Worm (Caenorhabditis elegans) whole organism, L1 larva: Measurements from ENCODE around the gene lgl-1.
A peak's percentile ranks its signal among the peaks of the same experiment; 100 is the strongest.

Experiments used
- C34B4.2 ChIP-seq: sonication (generic microtip); optimal IDR thresholded peaks from 2 replicates; lab custom pipeline; 2017; ENCODE audit warnings: mild to moderate bottlenecking, missing genetic modification characterization, missing compliant biosample characterization
- aha-1 ChIP-seq: fragments of 150-350 bp; optimal IDR thresholded peaks from 2 replicates; lab custom pipeline; 2014; ENCODE audit warnings: missing biosample characterization, missing genetic modification characterization
- alr-1 ChIP-seq: fragments of 200-800 bp; sonication (Bioruptor generic); optimal IDR thresholded peaks from 2 replicates; lab custom pipeline; 2018; ENCODE audit warnings: borderline replicate concordance, mild to moderate bottlenecking, missing genetic modification characterization, missing compliant biosample characterization
- blmp-1 ChIP-seq: fragments of 150-350 bp; optimal IDR thresholded peaks from 2 replicates; lab custom pipeline; 2014; ENCODE audit warnings: missing biosample characterization, missing genetic modification characterization
- ceh-88 ChIP-seq: fragments of 200-800 bp; sonication (Bioruptor generic); IDR thresholded peaks from 2 replicates; pipeline ENCODE4 v1.3.6; 2022; ENCODE audit warnings: missing genetic modification characterization, missing compliant biosample characterization
- efl-1 ChIP-seq, 4 experiments: fragments of 150-350 bp; optimal IDR thresholded peaks in 3 of 4; peaks in 1 of 4; 1 replicate in 1 of 4; 2 replicates in 3 of 4; lab custom pipeline; 2014; ENCODE audit warnings: missing biosample characterization in 2 of 4, missing genetic modification characterization in 2 of 4, missing genetic modification reagents in 2 of 4
- elt-2 ChIP-seq: sonication (generic microtip); optimal IDR thresholded peaks from 2 replicates; lab custom pipeline; 2016; ENCODE audit warnings: missing genetic modification characterization, mild to moderate bottlenecking, inconsistent platforms, missing compliant biosample characterization, missing genetic modification reagents
- fkh-8 ChIP-seq: sonication (generic microtip); optimal IDR thresholded peaks from 2 replicates; lab custom pipeline; 2016; ENCODE audit warnings: mild to moderate bottlenecking, missing genetic modification characterization, missing compliant biosample characterization
- jun-1 ChIP-seq: fragments of 150-350 bp; optimal IDR thresholded peaks from 2 replicates; lab custom pipeline; 2014; ENCODE audit warnings: missing biosample characterization, missing genetic modification reagents, missing genetic modification characterization
- lin-13 ChIP-seq: fragments of 150-350 bp; optimal IDR thresholded peaks from 2 replicates; lab custom pipeline; 2014; ENCODE audit warnings: missing biosample characterization, missing genetic modification reagents, missing genetic modification characterization
- lin-14 ChIP-seq: fragments of 200-800 bp; sonication (Bioruptor generic); optimal IDR thresholded peaks from 2 replicates; lab custom pipeline; 2018; ENCODE audit warnings: mild to moderate bottlenecking, missing genetic modification characterization, moderate library complexity, missing compliant biosample characterization
- lin-15B ChIP-seq: fragments of 150-350 bp; sonication (generic microtip); optimal IDR thresholded peaks from 3 replicates; lab custom pipeline; 2014; ENCODE audit warnings: missing biosample characterization, missing genetic modification characterization
- lin-35 ChIP-seq, 2 experiments: fragments of 150-350 bp; optimal IDR thresholded peaks; 2 replicates each; lab custom pipeline; 2014; ENCODE audit warnings: missing biosample characterization in 2 of 2, missing genetic modification characterization in 2 of 2, missing genetic modification reagents in 2 of 2
- mab-9 ChIP-seq: fragments of 200-800 bp; sonication (Bioruptor generic); IDR thresholded peaks from 2 replicates; pipeline ENCODE4 v1.3.6; 2022; ENCODE audit warnings: missing genetic modification reagents, missing genetic modification characterization, missing compliant biosample characterization
- nhr-20 ChIP-seq: sonication (generic microtip); optimal IDR thresholded peaks from 2 replicates; lab custom pipeline; 2016; ENCODE audit warnings: mild to moderate bottlenecking, missing genetic modification characterization, missing compliant biosample characterization
- nhr-47 ChIP-seq: sonication (generic microtip); optimal IDR thresholded peaks from 2 replicates; lab custom pipeline; 2016; ENCODE audit warnings: mild to moderate bottlenecking, missing genetic modification characterization, moderate library complexity, missing compliant biosample characterization
- nhr-77 ChIP-seq: fragments of 150-350 bp; optimal IDR thresholded peaks from 2 replicates; lab custom pipeline; 2014; ENCODE audit warnings: missing biosample characterization, missing genetic modification characterization
- nhr-85 ChIP-seq: sonication (generic microtip); peaks from one replicate; lab custom pipeline; 2016; ENCODE audit warnings: missing genetic modification characterization, inconsistent platforms, missing compliant biosample characterization
- unc-30 ChIP-seq: sonication (generic microtip); optimal IDR thresholded peaks from 2 replicates; lab custom pipeline; 2017; ENCODE audit warnings: missing biosample characterization, missing genetic modification characterization
- unc-62 ChIP-seq: fragments of 150-350 bp; optimal IDR thresholded peaks from 2 replicates; lab custom pipeline; 2014; ENCODE audit warnings: missing biosample characterization, missing genetic modification reagents, missing genetic modification characterization
- unc-98 ChIP-seq: fragments of 200-800 bp; sonication (Bioruptor generic); IDR thresholded peaks from 2 replicates; pipeline ENCODE4 v1.3.6; 2022; ENCODE audit warnings: missing genetic modification characterization, missing compliant biosample characterization
- zip-4 ChIP-seq: fragments of 200-800 bp; sonication (Bioruptor generic); optimal IDR thresholded peaks from 2 replicates; lab custom pipeline; 2018; ENCODE audit warnings: mild to moderate bottlenecking, missing genetic modification characterization, moderate library complexity, missing compliant biosample characterization
- ztf-4 ChIP-seq: fragments of 150-350 bp; optimal IDR thresholded peaks from 2 replicates; lab custom pipeline; 2014; ENCODE audit warnings: missing biosample characterization, missing genetic modification characterization

lgl-1 gene

DNA sequence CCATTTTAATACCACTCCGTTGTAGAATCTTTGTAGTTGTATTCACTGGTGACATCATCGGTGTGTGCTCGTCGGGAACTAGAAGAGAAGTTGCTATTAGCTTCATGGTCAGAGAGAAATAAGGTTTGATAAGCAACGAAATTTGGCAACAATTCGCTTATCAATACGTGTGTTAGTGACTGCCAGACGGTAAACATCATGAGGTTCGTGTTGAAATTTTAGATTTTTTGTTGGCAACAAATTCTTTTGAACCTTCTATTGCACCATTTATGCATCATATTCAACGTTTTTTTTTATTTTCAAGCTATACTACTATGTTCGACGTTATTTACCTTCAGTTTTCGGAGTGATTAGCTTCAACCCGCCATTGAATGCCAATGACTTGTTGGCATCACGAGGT, 47.2 kb downstream of the lgl-1 start:
- TF ChIP-seq blmp-1 (no peak), nhr-20 (tag; lab: Kevin White, UChicago) (no peak), unc-98 (GFP tag; lab: Robert Waterston, UW) (no peak), ceh-88 (GFP tag; lab: Robert Waterston, UW) (no peak), nhr-77 (tag; lab: Kevin White, UChicago) (no peak), elt-2 (peak; percentile 15), jun-1 (tag; lab: Kevin White, UChicago) (no peak), lin-13 (GFP tag; lab: Kevin White, UChicago) (no peak), nhr-85 (tag; lab: Kevin White, UChicago) (no peak), unc-30 (tag; lab: Kevin White, UChicago) (no peak), ztf-4 (no peak), fkh-8 (tag; lab: Kevin White, UChicago) (no peak), lin-15B (tag; lab: Kevin White, UChicago) (no peak), zip-4 (no peak), mab-9 (no peak), lin-14 (no peak), lin-35 (GFP tag; optimal IDR thresholded peaks at IDR 0.05; lab: Kevin White, UChicago) (peak in 1 of 2 experiments; percentile 30), C34B4.2 (tag; lab: Kevin White, UChicago) (no peak)

DNA sequence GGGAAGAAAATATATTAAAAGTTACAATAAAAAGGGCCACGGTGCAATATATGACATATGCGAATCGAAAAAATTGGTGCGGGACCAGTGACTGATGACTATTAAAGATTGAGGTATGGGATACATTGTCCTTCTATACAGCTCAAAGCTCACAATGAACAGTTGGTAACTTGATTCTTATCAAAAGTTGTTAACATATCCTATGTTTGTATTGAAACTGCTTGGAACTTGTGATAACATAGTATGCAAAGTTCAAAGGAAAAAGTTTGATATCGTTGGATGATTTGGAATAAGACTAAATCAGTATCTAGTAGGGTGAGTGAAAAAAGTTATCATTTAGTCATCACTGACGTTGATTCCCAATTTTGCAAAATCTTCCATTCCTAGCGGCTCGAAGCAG, 52.9 kb downstream of the lgl-1 start:
- TF ChIP-seq nhr-47 (no peak), alr-1 (tag; lab: Kevin White, UChicago) (no peak), unc-62 (no peak)

DNA sequence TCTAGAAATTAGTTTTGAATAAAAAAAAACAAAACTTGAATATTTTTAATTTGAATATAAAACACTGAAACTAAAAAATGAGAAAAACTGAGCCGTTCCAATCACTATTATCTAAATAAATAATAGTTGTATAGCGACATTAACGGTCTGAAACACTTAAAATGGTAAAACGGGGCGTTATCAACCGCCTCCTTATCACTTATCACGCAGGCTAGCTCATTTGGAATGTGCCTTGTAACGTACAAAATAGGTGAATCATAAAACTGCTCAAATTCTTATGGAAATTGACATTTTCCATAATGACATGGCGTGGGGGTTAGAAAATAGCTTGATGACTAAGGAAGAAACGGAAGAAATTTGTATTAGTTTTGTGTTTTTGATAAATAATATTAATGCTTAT, 55.0 kb downstream of the lgl-1 start, which contains the start of gene ifd-2:
ifd-2 (minus strand) TSS at position 1 of the 400 bp plus-strand sequence.
- TF ChIP-seq aha-1 (tag; lab: Kevin White, UChicago), result no peak
- no peak for TF ChIP-seq jun-1 (tag; lab: Kevin White, UChicago)
- TF ChIP-seq efl-1 (optimal IDR thresholded peaks at IDR 0.05; lab: Kevin White, UChicago), result no peak
- peak in 1 of 2 experiments; percentile 7 for TF ChIP-seq efl-1 (GFP tag; optimal IDR thresholded peaks at IDR 0.05 in 1 of 2; lab: Kevin White, UChicago)
- TF ChIP-seq unc-62, result no peak
- TF ChIP-seq elt-2, result peak; percentile 51
- no peak for TF ChIP-seq ceh-88 (GFP tag; lab: Robert Waterston, UW)
- no peak for TF ChIP-seq ztf-4
